Worm (Caenorhabditis elegans) whole organism, L1 larva: ENCODE data around the gene gfi-3.

Experiments
- C04F5.9 ChIP-seq: sonication (generic microtip); optimal IDR thresholded peaks from 2 replicates; lab custom pipeline; 2016; ENCODE audit warnings: missing genetic modification characterization, missing compliant biosample characterization
- C16A3.4 ChIP-seq: fragments of 150-350 bp; optimal IDR thresholded peaks from 2 replicates; lab custom pipeline; 2014; ENCODE audit warnings: missing biosample characterization, missing genetic modification characterization
- Y116A8C.19 ChIP-seq: sonication (generic microtip); optimal IDR thresholded peaks from 2 replicates; lab custom pipeline; 2016; ENCODE audit warnings: missing compliant biosample characterization, missing genetic modification characterization, borderline replicate concordance
- aha-1 ChIP-seq: fragments of 150-350 bp; optimal IDR thresholded peaks from 2 replicates; lab custom pipeline; 2014; ENCODE audit warnings: missing biosample characterization, missing genetic modification characterization
- alr-1 ChIP-seq: fragments of 200-800 bp; sonication (Bioruptor generic); optimal IDR thresholded peaks from 2 replicates; lab custom pipeline; 2018; ENCODE audit warnings: borderline replicate concordance, mild to moderate bottlenecking, missing genetic modification characterization, missing compliant biosample characterization
- ama-1 ChIP-seq: fragments of 150-350 bp; optimal IDR thresholded peaks from 2 replicates; lab custom pipeline; 2014
- blmp-1 ChIP-seq: fragments of 150-350 bp; optimal IDR thresholded peaks from 2 replicates; lab custom pipeline; 2014; ENCODE audit warnings: missing biosample characterization, missing genetic modification characterization
- ceh-63 ChIP-seq: fragments of 200-800 bp; sonication (Bioruptor generic); optimal IDR thresholded peaks from 2 replicates; lab custom pipeline; 2018; ENCODE audit warnings: mild to moderate bottlenecking, missing genetic modification characterization, missing compliant biosample characterization
- ceh-8 ChIP-seq: fragments of 200-800 bp; sonication (Bioruptor generic); optimal IDR thresholded peaks from 2 replicates; lab custom pipeline; 2018; ENCODE audit warnings: mild to moderate bottlenecking, missing genetic modification characterization, moderate library complexity, missing compliant biosample characterization
- ces-1 ChIP-seq: fragments of 150-350 bp; optimal IDR thresholded peaks from 2 replicates; lab custom pipeline; 2014; ENCODE audit warnings: missing biosample characterization, missing genetic modification reagents, missing genetic modification characterization
- efl-1 ChIP-seq, 4 experiments: fragments of 150-350 bp; optimal IDR thresholded peaks in 3 of 4; peaks in 1 of 4; 1 replicate in 1 of 4; 2 replicates in 3 of 4; lab custom pipeline; 2014; ENCODE audit warnings: missing biosample characterization in 2 of 4, missing genetic modification characterization in 2 of 4, missing genetic modification reagents in 2 of 4
- egl-27 ChIP-seq, 2 experiments: fragments of 150-350 bp in 1 of 2; sonication (generic microtip); optimal IDR thresholded peaks; 3 replicates each; lab custom pipeline; 2017 to 2018; ENCODE audit warnings: missing biosample characterization in 2 of 2, missing genetic modification characterization in 2 of 2, missing genetic modification reagents in 2 of 2
- elt-3 ChIP-seq, 6 experiments: fragments of 150-350 bp in 1 of 6; sonication (generic microtip); optimal IDR thresholded peaks; 2 replicates each; lab custom pipeline; 2017 to 2018; ENCODE audit warnings: missing biosample characterization in 6 of 6, missing genetic modification characterization in 6 of 6, inconsistent platforms in 1 of 6
- fkh-10 ChIP-seq: sonication (generic microtip); optimal IDR thresholded peaks from 2 replicates; lab custom pipeline; 2017; ENCODE audit warnings: missing biosample characterization, missing genetic modification reagents, missing genetic modification characterization
- fkh-4 ChIP-seq: sonication (generic microtip); optimal IDR thresholded peaks from 2 replicates; lab custom pipeline; 2016; ENCODE audit warnings: missing compliant biosample characterization, missing genetic modification characterization, borderline replicate concordance
- hpl-2 ChIP-seq: fragments of 150-350 bp; optimal IDR thresholded peaks from 2 replicates; lab custom pipeline; 2014; ENCODE audit warnings: missing biosample characterization, missing genetic modification reagents, missing genetic modification characterization
- isw-1 ChIP-seq: fragments of 200-800 bp; sonication (Bioruptor generic); IDR thresholded peaks from 2 replicates; pipeline ENCODE4 v1.3.6; 2022; ENCODE audit warnings: missing genetic modification characterization, missing compliant biosample characterization
- lin-14 ChIP-seq: fragments of 200-800 bp; sonication (Bioruptor generic); optimal IDR thresholded peaks from 2 replicates; lab custom pipeline; 2018; ENCODE audit warnings: mild to moderate bottlenecking, missing genetic modification characterization, moderate library complexity, missing compliant biosample characterization
- lin-15B ChIP-seq: fragments of 150-350 bp; sonication (generic microtip); optimal IDR thresholded peaks from 3 replicates; lab custom pipeline; 2014; ENCODE audit warnings: missing biosample characterization, missing genetic modification characterization
- lin-39 ChIP-seq: fragments of 150-350 bp; optimal IDR thresholded peaks from 2 replicates; lab custom pipeline; 2014; ENCODE audit warnings: missing biosample characterization, missing genetic modification reagents, missing genetic modification characterization
- lir-3 ChIP-seq: sonication (generic microtip); optimal IDR thresholded peaks from 2 replicates; lab custom pipeline; 2016; ENCODE audit warnings: mild to moderate bottlenecking, missing genetic modification characterization, moderate library complexity, missing compliant biosample characterization; ENCODE audit not compliant: poor library complexity
- mab-9 ChIP-seq: fragments of 200-800 bp; sonication (Bioruptor generic); IDR thresholded peaks from 2 replicates; pipeline ENCODE4 v1.3.6; 2022; ENCODE audit warnings: missing genetic modification reagents, missing genetic modification characterization, missing compliant biosample characterization
- mef-2 ChIP-seq: fragments of 150-350 bp; optimal IDR thresholded peaks from 2 replicates; lab custom pipeline; 2014; ENCODE audit warnings: missing biosample characterization, missing genetic modification characterization
- mep-1 ChIP-seq: fragments of 150-350 bp; optimal IDR thresholded peaks from 2 replicates; lab custom pipeline; 2014; ENCODE audit warnings: missing biosample characterization, missing genetic modification characterization
- nhr-11 ChIP-seq: fragments of 150-350 bp; optimal IDR thresholded peaks from 2 replicates; lab custom pipeline; 2014; ENCODE audit warnings: missing biosample characterization, missing genetic modification characterization
- nhr-47 ChIP-seq: sonication (generic microtip); optimal IDR thresholded peaks from 2 replicates; lab custom pipeline; 2016; ENCODE audit warnings: mild to moderate bottlenecking, missing genetic modification characterization, moderate library complexity, missing compliant biosample characterization
- nhr-71 ChIP-seq: sonication (generic microtip); optimal IDR thresholded peaks from 2 replicates; lab custom pipeline; 2016; ENCODE audit warnings: mild to moderate bottlenecking, missing genetic modification characterization, moderate library complexity, missing compliant biosample characterization
- nhr-76 ChIP-seq: sonication (generic microtip); optimal IDR thresholded peaks from 2 replicates; lab custom pipeline; 2017; ENCODE audit warnings: missing biosample characterization, missing genetic modification characterization
- nhr-77 ChIP-seq: fragments of 150-350 bp; optimal IDR thresholded peaks from 2 replicates; lab custom pipeline; 2014; ENCODE audit warnings: missing biosample characterization, missing genetic modification characterization
- nhr-85 ChIP-seq: sonication (generic microtip); peaks from one replicate; lab custom pipeline; 2016; ENCODE audit warnings: missing genetic modification characterization, inconsistent platforms, missing compliant biosample characterization
- nhr-90 ChIP-seq: sonication (generic microtip); optimal IDR thresholded peaks from 2 replicates; lab custom pipeline; 2016; ENCODE audit warnings: mild to moderate bottlenecking, missing genetic modification characterization, missing compliant biosample characterization; ENCODE audit not compliant: poor library complexity
- pag-3 ChIP-seq: sonication (generic microtip); optimal IDR thresholded peaks from 2 replicates; lab custom pipeline; 2017; ENCODE audit warnings: missing genetic modification characterization, mild to moderate bottlenecking, missing compliant biosample characterization, antibody characterized with exemption, borderline replicate concordance; ENCODE audit not compliant: insufficient read depth
- pax-3 ChIP-seq: fragments of 200-800 bp; sonication (Bioruptor generic); optimal IDR thresholded peaks from 2 replicates; lab custom pipeline; 2018; ENCODE audit warnings: mild to moderate bottlenecking, missing genetic modification characterization, moderate library complexity, missing compliant biosample characterization
- rnt-1 ChIP-seq: sonication (generic microtip); optimal IDR thresholded peaks from 2 replicates; lab custom pipeline; 2016; ENCODE audit warnings: mild to moderate bottlenecking, missing genetic modification characterization, moderate library complexity, missing compliant biosample characterization
- skn-1 ChIP-seq: fragments of 150-350 bp; optimal IDR thresholded peaks from 2 replicates; lab custom pipeline; 2014; ENCODE audit warnings: missing biosample characterization, missing genetic modification characterization
- swsn-7 ChIP-seq: sonication (generic microtip); optimal IDR thresholded peaks from 2 replicates; lab custom pipeline; 2016; ENCODE audit warnings: missing genetic modification characterization, missing compliant biosample characterization
- tlp-1 ChIP-seq: fragments of 150-350 bp; optimal IDR thresholded peaks from 2 replicates; lab custom pipeline; 2014; ENCODE audit warnings: missing biosample characterization, missing genetic modification characterization
- unc-130 ChIP-seq: fragments of 150-350 bp; optimal IDR thresholded peaks from 2 replicates; lab custom pipeline; 2017; ENCODE audit warnings: missing biosample characterization, missing genetic modification characterization, inconsistent platforms
- unc-62 ChIP-seq: fragments of 150-350 bp; optimal IDR thresholded peaks from 2 replicates; lab custom pipeline; 2014; ENCODE audit warnings: missing biosample characterization, missing genetic modification reagents, missing genetic modification characterization
- zip-4 ChIP-seq: fragments of 200-800 bp; sonication (Bioruptor generic); optimal IDR thresholded peaks from 2 replicates; lab custom pipeline; 2018; ENCODE audit warnings: mild to moderate bottlenecking, missing genetic modification characterization, moderate library complexity, missing compliant biosample characterization
- ztf-11 ChIP-seq, 2 experiments: sonication (generic microtip); optimal IDR thresholded peaks; 2 replicates each; lab custom pipeline; 2016 to 2017; ENCODE audit warnings: missing genetic modification characterization in 2 of 2, missing biosample characterization in 1 of 2, missing compliant biosample characterization in 1 of 2
- ztf-4 ChIP-seq: fragments of 150-350 bp; optimal IDR thresholded peaks from 2 replicates; lab custom pipeline; 2014; ENCODE audit warnings: missing biosample characterization, missing genetic modification characterization

gfi-3 gene

DNA sequence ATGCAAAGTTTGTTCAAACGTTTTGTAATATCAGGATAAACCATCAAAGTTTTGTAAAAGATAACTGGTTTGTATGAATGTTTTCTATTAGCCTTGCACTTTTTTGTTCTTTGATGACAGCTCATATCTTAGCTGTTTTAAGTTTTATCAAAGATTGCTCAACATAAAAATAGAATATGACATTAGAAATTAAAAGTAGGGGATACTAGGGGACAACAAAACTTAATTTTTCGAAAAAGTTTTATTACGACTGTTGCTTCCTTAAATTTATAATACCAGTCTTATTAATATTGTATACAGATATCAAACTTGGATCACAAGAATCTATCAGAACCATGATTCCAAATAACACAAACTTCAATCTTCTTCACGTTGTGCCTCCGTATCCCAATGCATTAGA is 15.4 kb downstream of the gfi-3 start, which contains the start of gene ztf-14:
TSS of gene ztf-14 (plus strand) at position 301 of the 400 bp plus-strand sequence.
- TF ChIP-seq efl-1 (optimal IDR thresholded peaks at IDR 0.05; lab: Kevin White, UChicago) (no peak), efl-1 (GFP tag; optimal IDR thresholded peaks at IDR 0.05 in 1 of 2; lab: Kevin White, UChicago) (peak in 1 of 2 experiments; percentile 15), tlp-1 (tag; lab: Kevin White, UChicago) (no peak)

DNA sequence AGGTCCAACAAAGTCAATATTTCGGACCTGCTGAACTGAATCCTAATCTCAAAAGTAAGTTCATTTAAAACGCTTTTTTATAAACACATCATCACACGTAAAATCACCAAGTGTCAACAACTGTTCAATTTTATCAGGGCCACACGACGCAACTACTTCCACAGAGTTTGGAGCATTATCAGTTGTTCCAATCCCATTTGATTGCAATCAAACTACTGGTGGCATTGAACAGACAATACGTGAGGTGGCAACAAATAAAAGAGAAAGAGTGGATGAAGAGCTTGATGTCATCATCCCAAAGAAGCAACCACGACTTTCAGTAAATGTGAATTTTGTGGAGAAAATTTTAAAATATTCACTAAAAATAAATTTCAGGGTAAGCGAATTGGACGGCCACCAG is 16.2 kb downstream of the gfi-3 start:
- TF ChIP-seq fkh-10 (GFP tag; lab: Kevin White, UChicago) (no peak), rnt-1 (tag; lab: Kevin White, UChicago) (peak; percentile 30), unc-130 (tag; lab: Kevin White, UChicago) (peak; percentile 64), lin-14 (GFP tag; lab: Kevin White, UChicago) (peak; percentile 61), tlp-1 (tag; lab: Kevin White, UChicago) (no peak), pax-3 (tag; lab: Kevin White, UChicago) (no peak), zip-4 (GFP tag; lab: Kevin White, UChicago) (no peak), nhr-71 (tag; lab: Kevin White, UChicago) (peak; percentile 22)

DNA sequence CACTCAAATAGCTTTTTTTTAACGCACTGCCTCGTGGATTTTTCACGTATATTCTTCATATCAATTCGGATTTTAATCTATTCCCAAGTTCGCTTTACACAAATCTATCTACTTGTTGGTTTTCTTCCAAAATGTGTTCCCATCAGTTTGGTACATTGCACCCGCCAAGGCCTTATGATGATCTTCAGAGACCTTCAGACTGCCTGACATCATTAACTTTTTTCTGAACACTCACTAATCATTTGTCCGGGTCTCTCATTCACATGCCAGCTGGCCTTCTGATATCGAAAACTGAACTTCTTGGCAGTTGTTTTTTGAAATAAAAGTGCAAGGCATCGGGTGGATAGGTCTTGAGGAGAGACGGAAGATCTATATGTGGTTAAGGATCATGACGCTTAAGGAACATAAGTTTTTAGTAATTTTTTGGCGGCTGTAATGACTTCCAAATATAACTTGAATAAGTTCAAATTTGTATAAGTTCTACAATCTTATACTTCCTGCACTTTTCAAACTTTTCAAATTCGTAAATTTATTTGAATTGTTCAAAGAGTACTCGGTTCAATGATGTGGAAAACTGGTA is 19.5 kb downstream of the gfi-3 start:
- TF ChIP-seq C04F5.9 (no peak), mef-2 (tag; lab: Kevin White, UChicago) (no peak), efl-1 (optimal IDR thresholded peaks at IDR 0.05; lab: Kevin White, UChicago) (no peak), efl-1 (GFP tag; optimal IDR thresholded peaks at IDR 0.05 in 1 of 2; lab: Kevin White, UChicago) (peak in 1 of 2 experiments; percentile 3), fkh-10 (GFP tag; lab: Kevin White, UChicago) (no peak), isw-1 (GFP tag; lab: Robert Waterston, UW) (no peak), mep-1 (peak; percentile 30), pag-3 (tag; lab: Kevin White, UChicago) (peak; percentile 50), elt-3 (tag; optimal IDR thresholded peaks at IDR 0.05; lab: Kevin White, UChicago) (peak in 1 of 6 experiments; percentile 46), egl-27 (tag; optimal IDR thresholded peaks at IDR 0.05; lab: Kevin White, UChicago) (no peak), mab-9 (no peak), Y116A8C.19 (tag; lab: Kevin White, UChicago) (no peak), alr-1 (tag; lab: Kevin White, UChicago) (no peak), nhr-11 (tag; lab: Kevin White, UChicago) (no peak)

DNA sequence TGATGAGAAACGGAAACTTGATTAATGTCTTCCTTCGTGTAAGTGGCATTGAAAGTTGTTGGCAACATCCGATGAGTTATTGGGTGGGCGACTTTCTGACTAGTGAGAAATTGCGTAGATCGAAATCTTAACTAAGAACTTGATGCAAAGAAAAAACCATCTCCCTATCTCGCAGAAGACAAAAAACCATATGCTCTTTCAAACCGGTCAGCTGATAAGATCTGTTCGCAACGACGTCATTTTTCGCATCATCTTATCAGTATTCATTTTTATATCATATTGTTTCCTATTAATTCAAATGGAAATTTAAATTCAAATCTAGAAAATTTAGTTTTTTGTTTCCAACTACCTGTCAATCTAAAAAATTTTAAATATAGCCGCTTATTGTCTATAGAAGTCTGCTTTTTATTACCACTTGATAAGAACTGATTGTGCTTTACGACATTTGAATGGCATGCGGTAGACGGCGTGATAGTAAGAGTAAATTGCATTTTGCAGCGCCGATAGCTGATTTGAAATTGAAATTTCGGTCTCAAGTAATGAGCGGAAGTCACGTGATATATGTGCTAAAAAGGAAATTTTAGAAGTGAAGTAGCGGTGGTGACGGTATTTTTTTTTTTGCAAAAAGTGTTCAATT is 20.2 kb downstream of the gfi-3 start:
- no peak for TF ChIP-seq efl-1 (optimal IDR thresholded peaks at IDR 0.05; lab: Kevin White, UChicago)
- TF ChIP-seq efl-1 (GFP tag; optimal IDR thresholded peaks at IDR 0.05 in 1 of 2; lab: Kevin White, UChicago): no peak
- TF ChIP-seq mep-1: no peak
- no peak for TF ChIP-seq ztf-4
- TF ChIP-seq nhr-85 (tag; lab: Kevin White, UChicago): peak; percentile 98
- no peak for TF ChIP-seq ceh-63
- no peak for TF ChIP-seq nhr-77 (tag; lab: Kevin White, UChicago)
- no peak for TF ChIP-seq C16A3.4 (tag; lab: Kevin White, UChicago)
- TF ChIP-seq blmp-1 (tag; lab: Kevin White, UChicago): peak; percentile 76
- no peak for TF ChIP-seq ama-1
- TF ChIP-seq unc-62 (GFP tag; lab: Kevin White, UChicago): no peak
- TF ChIP-seq ceh-8 (GFP tag; lab: Kevin White, UChicago): no peak
- TF ChIP-seq skn-1: no peak
- no peak for TF ChIP-seq ces-1 (GFP tag; lab: Kevin White, UChicago)
- no peak for TF ChIP-seq zip-4 (GFP tag; lab: Kevin White, UChicago)
- no peak for TF ChIP-seq mab-9
- TF ChIP-seq lin-39 (tag; lab: Kevin White, UChicago): peak; percentile 58
- TF ChIP-seq pag-3 (tag; lab: Kevin White, UChicago): no peak
- no peak for TF ChIP-seq lir-3 (tag; lab: Kevin White, UChicago)
- no peak for TF ChIP-seq lin-15B (tag; lab: Kevin White, UChicago)
- no peak for TF ChIP-seq swsn-7 (tag; lab: Kevin White, UChicago)
- TF ChIP-seq nhr-76: no peak
- TF ChIP-seq nhr-90 (tag; lab: Kevin White, UChicago): peak; percentile 54
- peak; percentile 45 for TF ChIP-seq nhr-47 (tag; lab: Kevin White, UChicago)
- no peak for TF ChIP-seq fkh-4 (tag; lab: Kevin White, UChicago)
- TF ChIP-seq hpl-2 (GFP tag; lab: Kevin White, UChicago): no peak
- TF ChIP-seq ztf-11 (tag; optimal IDR thresholded peaks at IDR 0.05; lab: Kevin White, UChicago): no peak
- no peak for TF ChIP-seq aha-1 (tag; lab: Kevin White, UChicago)
